Worm (Caenorhabditis elegans): ENCODE measurements around the gene fbxb-42.
"Not testable (repeated sequence)": the region's sequence is repeated elsewhere in the genome, so short reads cannot be mapped to it uniquely, and the experiment has no call there.

The fbxb-42 gene

ce11 chrII:1556217-1556616, 18.8 kb downstream of the fbxb-42 start, which contains the start of the genes fbxb-54 and fbxb-50:
Gene fbxb-54, minus strand, starts transcription at chrII:1556317.
Gene fbxb-50, plus strand, starts transcription at chrII:1556443.
- TF ChIP-seq elt-3 (tag; optimal IDR thresholded peaks at IDR 0.05); lin-35 (GFP tag; optimal IDR thresholded peaks at IDR 0.05); jun-1 (tag; optimal IDR thresholded peaks at IDR 0.05): not testable (repeated sequence)

- no peak for TF ChIP-seq lin-15B (tag; optimal IDR thresholded peaks at IDR 0.05)
- no peak for TF ChIP-seq efl-1 (optimal IDR thresholded peaks at IDR 0.05)
- TF ChIP-seq efl-1 (GFP tag; optimal IDR thresholded peaks at IDR 0.05 in 1 of 2) = peak in 1 of 2 experiments; percentile 91
These were observed 23.4 kb downstream of the fbxb-42 start for ce11 chrII:1560839-1561238.

- TF ChIP-seq ceh-88 (GFP tag; IDR thresholded peaks at IDR 0.05) (no peak), C16A3.4 (tag; optimal IDR thresholded peaks at IDR 0.05) (no peak), unc-130 (tag; optimal IDR thresholded peaks at IDR 0.05) (no peak), skn-1 (tag; optimal IDR thresholded peaks at IDR 0.05) (no peak), nhr-77 (tag; optimal IDR thresholded peaks at IDR 0.05) (no peak), zag-1 (tag; optimal IDR thresholded peaks at IDR 0.05) (no peak), lin-13 (GFP tag; optimal IDR thresholded peaks at IDR 0.05) (no peak), tbx-2 (tag; optimal IDR thresholded peaks at IDR 0.05) (no peak), nhr-71 (tag; optimal IDR thresholded peaks at IDR 0.05) (no peak), lin-39 (tag; optimal IDR thresholded peaks at IDR 0.05) (no peak), fkh-10 (GFP tag; optimal IDR thresholded peaks at IDR 0.05) (no peak), nhr-85 (tag) (no peak), lin-35 (GFP tag; optimal IDR thresholded peaks at IDR 0.05) (no peak)
These were observed 24.4 kb downstream of the fbxb-42 start, which contains the start of gene K05F6.14 for ce11 chrII:1561863-1562262. Gene K05F6.14, plus strand, starts transcription at chrII:1562163.

ce11 chrII:1567646-1568045, 30.2 kb downstream of the fbxb-42 start, which contains the start of gene K05F6.8:
Gene K05F6.8, minus strand, starts transcription at chrII:1567746.
- TF ChIP-seq tlp-1 (tag; optimal IDR thresholded peaks at IDR 0.05) (no peak), unc-30 (tag; optimal IDR thresholded peaks at IDR 0.05) (no peak), F16B12.6 (tag; optimal IDR thresholded peaks at IDR 0.05) (no peak)

- TF ChIP-seq fkh-8 (tag; optimal IDR thresholded peaks at IDR 0.05) (no peak), swsn-7 (tag; optimal IDR thresholded peaks at IDR 0.05) (no peak), zip-4 (GFP tag; optimal IDR thresholded peaks at IDR 0.05) (no peak), nhr-237 (tag; optimal IDR thresholded peaks at IDR 0.05) (no peak), ceh-90 (tag; optimal IDR thresholded peaks at IDR 0.05) (no peak), mab-9 (GFP tag; IDR thresholded peaks at IDR 0.05) (no peak), nhr-84 (tag; optimal IDR thresholded peaks at IDR 0.05) (no peak)
These were observed 30.8 kb downstream of the fbxb-42 start, which contains the start of gene fbxb-49 for ce11 chrII:1568214-1568613. Gene fbxb-49, plus strand, starts transcription at chrII:1568514.

ce11 chrII:1571032-1571431, 33.6 kb downstream of the fbxb-42 start, which contains the start of gene fbxb-46:
Gene fbxb-46, minus strand, starts transcription at chrII:1571132.
- TF ChIP-seq nhr-237 (tag; optimal IDR thresholded peaks at IDR 0.05) (no peak), hlh-17 (GFP tag; optimal IDR thresholded peaks at IDR 0.05; ENCODE audit: borderline replicate concordance) (no peak), sox-4 (tag; optimal IDR thresholded peaks at IDR 0.05) (no peak), grh-1 (GFP tag; IDR thresholded peaks at IDR 0.05) (no peak), ztf-4 (tag; optimal IDR thresholded peaks at IDR 0.05) (no peak), mab-9 (GFP tag; IDR thresholded peaks at IDR 0.05) (no peak), F16B12.6 (tag; optimal IDR thresholded peaks at IDR 0.05) (no peak), lin-15B (tag; optimal IDR thresholded peaks at IDR 0.05) (no peak), nhr-28 (tag; optimal IDR thresholded peaks at IDR 0.05) (no peak), pqm-1 (tag; optimal IDR thresholded peaks at IDR 0.05) (no peak), C16A3.4 (tag; optimal IDR thresholded peaks at IDR 0.05) (no peak), pax-3 (tag; optimal IDR thresholded peaks at IDR 0.05) (no peak), xbp-1 (tag; optimal IDR thresholded peaks at IDR 0.05) (no peak), egl-27 (tag; optimal IDR thresholded peaks at IDR 0.05) (no peak), nhr-84 (tag; optimal IDR thresholded peaks at IDR 0.05) (no peak), sptf-1 (tag; optimal IDR thresholded peaks at IDR 0.05) (no peak), fkh-4 (tag; optimal IDR thresholded peaks at IDR 0.05; ENCODE audit: borderline replicate concordance) (no peak), zip-4 (GFP tag; optimal IDR thresholded peaks at IDR 0.05) (no peak), ceh-63 (GFP tag; optimal IDR thresholded peaks at IDR 0.05) (no peak)

All from whole organism, L1 larva.